Fruit fly (Drosophila melanogaster) whole organism, embryonic: ENCODE measurements around the gene osp.

Experiments
- Awh ChIP-seq: fragments of 200-800 bp; sonication (Bioruptor generic); IDR thresholded peaks from 2 replicates; pipeline ENCODE4, ENCODE4 v1.3.6; 2022; ENCODE audit warnings: missing biosample characterization, missing genetic modification characterization
- C15 ChIP-seq: fragments of 200-800 bp; sonication (Bioruptor generic); IDR thresholded peaks from 3 replicates; pipeline ENCODE4 v1.3.6; 2022; ENCODE audit warnings: missing biosample characterization, missing genetic modification characterization
- CG12299 ChIP-seq: fragments of 200-800 bp; sonication (Bioruptor generic); optimal IDR thresholded peaks from 2 replicates; lab custom pipeline; 2018; ENCODE audit warnings: missing biosample characterization, mild to moderate bottlenecking, missing genetic modification characterization
- CG13287 ChIP-seq: fragments of 200-800 bp; sonication (Bioruptor generic); IDR thresholded peaks from 2 replicates; pipeline ENCODE4 v1.3.6; 2022; ENCODE audit warnings: missing biosample characterization, missing genetic modification characterization; ENCODE audit not compliant: partially characterized antibody
- CG14860 ChIP-seq: fragments of 200-800 bp; sonication (Bioruptor generic); IDR thresholded peaks from 3 replicates; pipeline ENCODE4 v1.3.6; 2022; ENCODE audit warnings: missing biosample characterization, missing genetic modification characterization; ENCODE audit not compliant: partially characterized antibody
- CG2202 ChIP-seq: fragments of 200-800 bp; sonication (Bioruptor generic); optimal IDR thresholded peaks from 2 replicates; lab custom pipeline; 2018; ENCODE audit warnings: missing biosample characterization, mild to moderate bottlenecking, missing genetic modification characterization
- CG6683 ChIP-seq: fragments of 200-800 bp; sonication (Bioruptor generic); optimal IDR thresholded peaks from 2 replicates; lab custom pipeline; 2017; ENCODE audit warnings: missing biosample characterization, mild to moderate bottlenecking, missing genetic modification characterization, missing genetic modification reagents
- CG6854 ChIP-seq: fragments of 200-800 bp; sonication (Bioruptor generic); optimal IDR thresholded peaks from 3 replicates; lab custom pipeline; 2017; ENCODE audit warnings: missing biosample characterization, mild to moderate bottlenecking, missing genetic modification characterization
- CG7745 ChIP-seq: fragments of 200-800 bp; sonication (Bioruptor generic); optimal IDR thresholded peaks from 2 replicates; lab custom pipeline; 2018; ENCODE audit warnings: missing biosample characterization, mild to moderate bottlenecking, missing genetic modification characterization, moderate library complexity
- CG9215 ChIP-seq: fragments of 200-800 bp; sonication (Bioruptor generic); IDR thresholded peaks from 2 replicates; pipeline ENCODE4 v1.3.6; 2022; ENCODE audit warnings: missing biosample characterization, missing genetic modification characterization
- CG9727 ChIP-seq: fragments of 200-800 bp; sonication (Bioruptor generic); optimal IDR thresholded peaks from 3 replicates; lab custom pipeline; 2017; ENCODE audit warnings: missing biosample characterization, mild to moderate bottlenecking, missing genetic modification characterization
- CHES-1-like ChIP-seq: fragments of 200-800 bp; sonication (Bioruptor generic); optimal IDR thresholded peaks from 2 replicates; lab custom pipeline; 2016; ENCODE audit warnings: missing biosample characterization, missing genetic modification characterization
- Chrac-16 ChIP-seq: fragments of 200-800 bp; sonication (Bioruptor generic); optimal IDR thresholded peaks from 3 replicates; lab custom pipeline; 2016; ENCODE audit warnings: missing biosample characterization, missing genetic modification characterization
- Dll ChIP-seq: fragments of 200-800 bp; sonication (Bioruptor generic); IDR thresholded peaks from 4 replicates; pipeline ENCODE4 v1.3.6; 2022; ENCODE audit warnings: missing biosample characterization, missing genetic modification characterization; ENCODE audit not compliant: partially characterized antibody
- Drgx ChIP-seq: fragments of 200-800 bp; sonication (Bioruptor generic); IDR thresholded peaks from 2 replicates; pipeline ENCODE4 v1.3.6; 2022; ENCODE audit warnings: missing biosample characterization, missing genetic modification characterization
- Fer1 ChIP-seq: fragments of 200-800 bp; sonication (Bioruptor generic); optimal IDR thresholded peaks from 2 replicates; lab custom pipeline; 2017; ENCODE audit warnings: missing biosample characterization, mild to moderate bottlenecking, missing genetic modification characterization
- Max ChIP-seq: fragments of 200-800 bp; sonication (Bioruptor generic); optimal IDR thresholded peaks from 2 replicates; lab custom pipeline; 2016; ENCODE audit warnings: missing biosample characterization, mild to moderate bottlenecking, missing genetic modification characterization
- Med ChIP-seq: fragments of 200-800 bp; sonication (Bioruptor generic); peaks from one replicate; lab custom pipeline; 2016; ENCODE audit warnings: missing biosample characterization, missing genetic modification characterization, mild to moderate bottlenecking, inconsistent platforms, moderate library complexity
- Spps ChIP-seq: fragments of 200-800 bp; sonication (Bioruptor generic); optimal IDR thresholded peaks from 2 replicates; lab custom pipeline; 2018; ENCODE audit warnings: missing biosample characterization, mild to moderate bottlenecking, missing genetic modification characterization
- Sry-β ChIP-seq: fragments of 200-800 bp; sonication (Bioruptor generic); optimal IDR thresholded peaks from 2 replicates; lab custom pipeline; 2018; ENCODE audit warnings: missing biosample characterization, mild to moderate bottlenecking, missing genetic modification characterization, moderate library complexity
- YL-1 ChIP-seq: fragments of 200-800 bp; sonication (Bioruptor generic); optimal IDR thresholded peaks from 3 replicates; lab custom pipeline; 2017; ENCODE audit warnings: missing biosample characterization, mild to moderate bottlenecking, missing genetic modification characterization
- ap ChIP-seq: fragments of 200-800 bp; sonication (Bioruptor generic); IDR thresholded peaks from 2 replicates; pipeline ENCODE4 v1.3.6; 2022; ENCODE audit warnings: missing biosample characterization, missing genetic modification characterization
- br ChIP-seq: fragments of >200 bp; optimal IDR thresholded peaks from 2 replicates; lab custom pipeline; 2017
- chinmo ChIP-seq: fragments of 200-800 bp; sonication (Bioruptor generic); IDR thresholded peaks from 4 replicates; pipeline ENCODE4 v1.3.6; 2022; ENCODE audit warnings: missing biosample characterization, missing genetic modification characterization; ENCODE audit not compliant: partially characterized antibody
- crol ChIP-seq: fragments of 200-800 bp; sonication (Bioruptor generic); IDR thresholded peaks from 2 replicates; pipeline ENCODE4 v1.3.6; 2022; ENCODE audit warnings: missing biosample characterization, missing genetic modification characterization
- crp ChIP-seq, 2 experiments: fragments of 200-800 bp; sonication (Bioruptor generic); optimal IDR thresholded peaks; 2 replicates in 1 of 2; 3 replicates in 1 of 2; lab custom pipeline; 2017; ENCODE audit warnings: missing biosample characterization in 2 of 2, missing genetic modification characterization in 2 of 2, mild to moderate bottlenecking in 1 of 2, moderate library complexity in 1 of 2
- exex ChIP-seq: fragments of 200-800 bp; sonication (Bioruptor generic); optimal IDR thresholded peaks from 4 replicates; lab custom pipeline; 2018; ENCODE audit warnings: missing biosample characterization, mild to moderate bottlenecking, missing genetic modification characterization, moderate library complexity
- grau ChIP-seq: fragments of 200-800 bp; optimal IDR thresholded peaks from 3 replicates; lab custom pipeline; 2019; ENCODE audit warnings: missing biosample characterization, mild to moderate bottlenecking, missing genetic modification characterization, moderate library complexity
- gsb-n ChIP-seq: fragments of 200-800 bp; sonication (Bioruptor generic); optimal IDR thresholded peaks from 3 replicates; lab custom pipeline; 2018; ENCODE audit warnings: missing biosample characterization, mild to moderate bottlenecking, missing genetic modification characterization
- inv ChIP-seq: fragments of 200-800 bp; sonication (Bioruptor generic); IDR thresholded peaks from 2 replicates; pipeline ENCODE4 v1.3.6; 2022; ENCODE audit warnings: missing biosample characterization, missing genetic modification characterization; ENCODE audit not compliant: partially characterized antibody
- kni ChIP-seq: fragments of 200-800 bp; sonication (Bioruptor generic); optimal IDR thresholded peaks from 3 replicates; lab custom pipeline; 2017; ENCODE audit warnings: mild to moderate bottlenecking, missing biosample characterization, missing genetic modification reagents, missing genetic modification characterization
- lab ChIP-seq: fragments of 200-800 bp; sonication (Bioruptor generic); optimal IDR thresholded peaks from 3 replicates; lab custom pipeline; 2017; ENCODE audit warnings: missing biosample characterization, missing genetic modification characterization, mild to moderate bottlenecking, moderate library complexity, missing genetic modification reagents
- mam ChIP-seq: fragments of 200-800 bp; sonication (Bioruptor generic); optimal IDR thresholded peaks from 3 replicates; lab custom pipeline; 2016; ENCODE audit warnings: missing biosample characterization, missing genetic modification characterization
- nau ChIP-seq: fragments of 200-800 bp; sonication (Bioruptor generic); optimal IDR thresholded peaks from 3 replicates; lab custom pipeline; 2017; ENCODE audit warnings: missing biosample characterization, mild to moderate bottlenecking, missing genetic modification characterization, missing genetic modification reagents
- nom ChIP-seq: fragments of 200-800 bp; sonication (Bioruptor generic); optimal IDR thresholded peaks from 2 replicates; lab custom pipeline; 2017; ENCODE audit warnings: missing biosample characterization, missing genetic modification characterization, mild to moderate bottlenecking, moderate library complexity, missing genetic modification reagents
- psq ChIP-seq: fragments of 200-800 bp; sonication (Bioruptor generic); optimal IDR thresholded peaks from 2 replicates; lab custom pipeline; 2017; ENCODE audit warnings: missing biosample characterization, missing genetic modification characterization
- pzg ChIP-seq: fragments of 200-800 bp; sonication (Bioruptor generic); optimal IDR thresholded peaks from 3 replicates; lab custom pipeline; 2018; ENCODE audit warnings: missing biosample characterization, mild to moderate bottlenecking, missing genetic modification characterization, moderate library complexity
- salm ChIP-seq: fragments of 200-800 bp; sonication (Bioruptor generic); optimal IDR thresholded peaks from 2 replicates; lab custom pipeline; 2018; ENCODE audit warnings: missing biosample characterization, mild to moderate bottlenecking, missing genetic modification characterization
- sd ChIP-seq: fragments of 200-800 bp; sonication (Bioruptor generic); optimal IDR thresholded peaks from 3 replicates; lab custom pipeline; 2018; ENCODE audit warnings: missing biosample characterization, mild to moderate bottlenecking, missing genetic modification characterization, moderate library complexity
- sens ChIP-seq: fragments of 200-800 bp; sonication (Bioruptor generic); peaks from one replicate; lab custom pipeline; 2016; ENCODE audit warnings: missing biosample characterization, missing genetic modification characterization
- sim ChIP-seq: fragments of 200-800 bp; sonication (Bioruptor generic); IDR thresholded peaks from 2 replicates; pipeline ENCODE4 v1.3.6; 2022; ENCODE audit warnings: missing biosample characterization, missing genetic modification characterization

osp gene

dm6 chr2L:14664952-14665607 lies 24.1 kb downstream of the osp start:
- TF ChIP-seq Drgx (GFP tag; lab: Robert Waterston, UW) (peak; percentile 13; the same call in 1 of the 2 replicates), psq (GFP tag; lab: Kevin White, UChicago) (no peak), nom (GFP tag; lab: Kevin White, UChicago) (peak; percentile 81)

dm6 chr2L:14664361-14664760 lies 24.8 kb downstream of the osp start:
- TF ChIP-seq crp (GFP tag; optimal IDR thresholded peaks at IDR 0.05; lab: Kevin White, UChicago) (no peak), gsb-n (tag; lab: Kevin White, UChicago) (no peak), CG14860 (GFP tag; lab: Robert Waterston, UW) (0 out of 3 replicates have a peak, but pooled peaks have one; percentile 28), mam (GFP tag; lab: Kevin White, UChicago) (no peak)

dm6 chr2L:14663147-14663546 lies 26.0 kb downstream of the osp start:
- no peak for TF ChIP-seq CG9215 (GFP tag; lab: Robert Waterston, UW)
- no peak for TF ChIP-seq pzg (GFP tag; lab: Kevin White, UChicago)
- TF ChIP-seq Spps (tag; lab: Kevin White, UChicago) = no peak
- TF ChIP-seq CG6854 (GFP tag; lab: Kevin White, UChicago) = no peak
- no peak for TF ChIP-seq CG13287 (GFP tag; lab: Robert Waterston, UW)
- no peak for TF ChIP-seq Fer1
- no peak for TF ChIP-seq Sry-β (GFP tag; lab: Kevin White, UChicago)
- no peak for TF ChIP-seq YL-1
- TF ChIP-seq CG12299 (tag; lab: Kevin White, UChicago) = no peak
- TF ChIP-seq kni (GFP tag; lab: Kevin White, UChicago) = no peak
- no peak for TF ChIP-seq Chrac-16 (GFP tag; lab: Kevin White, UChicago)
- no peak for TF ChIP-seq CG9727
- TF ChIP-seq br (lab: Kevin White, UChicago) = no peak
- TF ChIP-seq CG2202 (tag; lab: Kevin White, UChicago) = no peak
- no peak for TF ChIP-seq C15 (GFP tag; lab: Robert Waterston, UW)
- TF ChIP-seq Dll (GFP tag; lab: Robert Waterston, UW) = no peak

- TF ChIP-seq grau (no peak), Med (GFP tag; lab: Kevin White, UChicago) (peak; percentile 54)
These were observed 30.3 kb downstream of the osp start for dm6 chr2L:14658853-14659252.

dm6 chr2L:14656111-14656881 lies 32.8 kb downstream of the osp start:
- no peak for TF ChIP-seq nau (GFP tag; lab: Kevin White, UChicago)
- no peak for TF ChIP-seq chinmo
- no peak for TF ChIP-seq ap (GFP tag; lab: Robert Waterston, UW)
- peak; percentile 24 for TF ChIP-seq lab
- peak; percentile 9 for TF ChIP-seq CG7745 (tag; lab: Kevin White, UChicago)
- TF ChIP-seq salm (tag; lab: Kevin White, UChicago) = peak; percentile 7
- TF ChIP-seq crol = peak; percentile 62
- peak; percentile 70 for TF ChIP-seq sd
- TF ChIP-seq inv (GFP tag; lab: Robert Waterston, UW) = no peak
- no peak for TF ChIP-seq Max (GFP tag; lab: Kevin White, UChicago)
- no peak for TF ChIP-seq CHES-1-like
- TF ChIP-seq sim (GFP tag; lab: Robert Waterston, UW) = no peak
- TF ChIP-seq kni (GFP tag; lab: Kevin White, UChicago) = peak; percentile 62
- TF ChIP-seq exex (tag; lab: Kevin White, UChicago) = peak; percentile 66
- TF ChIP-seq Awh (GFP tag; lab: Robert Waterston, UW) = no peak
- peak; percentile 27 for TF ChIP-seq sens (GFP tag; lab: Kevin White, UChicago)
- no peak for TF ChIP-seq CG6683
